Fruit fly (Drosophila melanogaster): ENCODE measurements around the gene CG9377.
A peak's percentile ranks its signal among the peaks of the same experiment; 100 is the strongest.

The CG9377 gene

DNA sequence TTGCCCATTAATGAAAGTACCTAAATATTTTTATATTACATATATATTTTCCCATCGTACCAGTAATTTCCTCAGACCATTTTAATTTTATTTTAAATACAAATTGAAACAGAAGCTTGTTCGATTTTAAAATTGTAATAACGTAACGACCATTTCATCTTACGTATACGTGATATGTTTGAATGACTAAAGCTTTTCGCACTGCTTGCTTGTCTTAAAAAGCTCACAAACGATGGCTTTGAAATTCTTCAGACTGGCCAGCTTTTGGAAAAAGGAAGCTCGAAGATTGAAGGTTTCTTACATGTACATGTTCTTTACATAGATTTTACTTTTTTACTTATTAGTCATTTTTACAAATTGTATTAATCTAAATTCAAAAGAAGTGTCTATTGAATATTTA, 28.6 kb downstream of the CG9377 start:
- TF ChIP-seq odd (GFP tag; optimal IDR thresholded peaks at IDR 0.05) (no peak), BEAF-32 (GFP tag; optimal IDR thresholded peaks at IDR 0.05) (no peak), CG42726 (GFP tag; IDR thresholded peaks at IDR 0.05; ENCODE audit: partially characterized antibody) (no peak), Myb (GFP tag; optimal IDR thresholded peaks at IDR 0.05) (peak; percentile 80), Xbp1 (GFP tag; optimal IDR thresholded peaks at IDR 0.05) (no peak), sens (GFP tag) (no peak), CG13287 (GFP tag; IDR thresholded peaks at IDR 0.05; ENCODE audit: partially characterized antibody) (peak; percentile 33; the same call in 1 of the 2 replicates), onecut (GFP tag; IDR thresholded peaks at IDR 0.05) (no peak), twi (tag; optimal IDR thresholded peaks at IDR 0.05) (no peak), CG4404 (GFP tag; IDR thresholded peaks at IDR 0.05) (no peak), wek (GFP tag; optimal IDR thresholded peaks at IDR 0.05) (no peak), CG31365 (tag; optimal IDR thresholded peaks at IDR 0.05) (peak; percentile 73), az2 (GFP tag; optimal IDR thresholded peaks at IDR 0.05) (no peak), NfI (GFP tag; optimal IDR thresholded peaks at IDR 0.05) (no peak), CG13123 (GFP tag; optimal IDR thresholded peaks at IDR 0.05) (no peak), toy (GFP tag; IDR thresholded peaks at IDR 0.05) (no peak), H15 (GFP tag; IDR thresholded peaks at IDR 0.05) (no peak), CG15073 (GFP tag; optimal IDR thresholded peaks at IDR 0.05) (no peak), CG1024 (GFP tag; IDR thresholded peaks at IDR 0.05) (no peak), slou (GFP tag; optimal IDR thresholded peaks at IDR 0.05) (no peak), fd102C (GFP tag; optimal IDR thresholded peaks at IDR 0.05) (no peak), sens-2 (GFP tag; IDR thresholded peaks at IDR 0.05) (no peak), CG1233 (GFP tag; optimal IDR thresholded peaks at IDR 0.05) (no peak), CG9817 (tag; optimal IDR thresholded peaks at IDR 0.05) (no peak), CG9437 (GFP tag; optimal IDR thresholded peaks at IDR 0.05) (peak; percentile 99), Hr3 (GFP tag; optimal IDR thresholded peaks at IDR 0.05) (no peak), sc (optimal IDR thresholded peaks at IDR 0.05) (no peak), sc (GFP tag; optimal IDR thresholded peaks at IDR 0.05) (no peak), CG2129 (GFP tag; IDR thresholded peaks at IDR 0.05; ENCODE audit: partially characterized antibody) (no peak), trem (tag; optimal IDR thresholded peaks at IDR 0.05) (no peak), CG7271 (tag; optimal IDR thresholded peaks at IDR 0.05) (no peak), Hsf (GFP tag; optimal IDR thresholded peaks at IDR 0.05) (no peak), CG5180 (GFP tag; optimal IDR thresholded peaks at IDR 0.05) (no peak), amos (GFP tag; IDR thresholded peaks at IDR 0.05; ENCODE audit: partially characterized antibody) (peak; percentile 28; the same call in 1 of the 2 replicates), CTCF (GFP tag; optimal IDR thresholded peaks at IDR 0.05) (peak; percentile 57), CG32532 (GFP tag; IDR thresholded peaks at IDR 0.05) (no peak), danr (GFP tag; IDR thresholded peaks at IDR 0.05) (no peak), cg (GFP tag; optimal IDR thresholded peaks at IDR 0.05) (no peak), ftz-f1 (GFP tag; optimal IDR thresholded peaks at IDR 0.05) (peak; percentile 13), ro (GFP tag; IDR thresholded peaks at IDR 0.05) (no peak), bab2 (GFP tag; optimal IDR thresholded peaks at IDR 0.05) (no peak), ssp (GFP tag; IDR thresholded peaks at IDR 0.05) (no peak), fd3F (GFP tag; optimal IDR thresholded peaks at IDR 0.05) (no peak), CG4328 (GFP tag; optimal IDR thresholded peaks at IDR 0.05) (no peak), Max (GFP tag; optimal IDR thresholded peaks at IDR 0.05) (no peak), jumu (GFP tag; optimal IDR thresholded peaks at IDR 0.05) (no peak), gcm2 (GFP tag; optimal IDR thresholded peaks at IDR 0.05) (no peak), CG8944 (GFP tag; optimal IDR thresholded peaks at IDR 0.05) (no peak), CG7963 (GFP tag; IDR thresholded peaks at IDR 0.05; ENCODE audit: partially characterized antibody) (no peak)

Data from whole organism, embryonic.